Worm (Caenorhabditis elegans) whole organism, dauer: ENCODE measurements around the gene C33B4.5.

Source experiments
- unc-62 ChIP-seq: sonication (generic microtip); optimal IDR thresholded peaks from 2 replicates; lab custom pipeline; 2017; ENCODE audit warnings: missing biosample characterization, missing genetic modification reagents, missing genetic modification characterization

Gene C33B4.5

ce11 chrII:11361751-11362150 is 21.4 kb upstream of the C33B4.5 start:
- no peak for TF ChIP-seq unc-62

DNA sequence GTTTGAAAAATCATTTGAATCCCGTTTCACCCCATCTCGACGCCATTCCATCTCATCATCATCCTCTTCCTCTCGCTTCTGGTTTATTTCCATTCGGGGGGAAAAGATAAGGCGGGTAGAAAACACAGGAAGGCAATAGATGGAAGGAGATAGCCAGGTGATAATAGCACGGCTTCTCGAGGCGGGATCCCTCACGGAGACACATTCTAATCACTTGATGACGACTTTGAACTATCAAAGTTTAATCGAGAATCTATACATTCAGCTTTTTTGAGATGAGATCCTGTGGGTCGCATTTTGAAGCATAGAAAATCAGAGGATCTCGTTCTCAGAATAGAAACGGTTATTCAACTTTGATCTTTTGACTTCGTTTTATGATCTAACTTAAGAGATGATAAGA is 11.1 kb upstream of the C33B4.5 start, which contains the start of gene C33B4.2:
C33B4.2 (minus strand) TSS at position 165 of the 400 bp plus-strand sequence.
- TF ChIP-seq unc-62 = no peak

DNA sequence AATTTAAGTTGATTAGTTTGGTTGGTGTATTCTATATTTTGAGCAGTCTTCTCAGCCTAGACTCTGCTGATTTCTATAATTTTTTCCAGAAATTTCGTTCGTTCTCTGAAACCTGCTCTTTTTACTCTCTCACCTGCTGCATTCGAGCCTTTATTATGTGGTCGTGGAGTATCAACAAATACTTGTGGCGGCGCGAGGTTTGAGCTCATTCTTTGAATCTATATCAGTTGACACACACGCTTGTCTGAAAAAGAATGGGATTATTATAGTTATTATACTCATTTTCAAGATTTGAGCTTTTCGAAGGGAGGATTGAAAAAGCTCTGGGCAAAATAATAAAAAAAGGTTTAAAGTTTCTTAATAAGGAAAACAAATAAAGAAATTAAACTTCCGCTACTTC is 7.1 kb upstream of the C33B4.5 start:
- TF ChIP-seq unc-62 = no peak

- TF ChIP-seq unc-62 = no peak
Measured at ce11 chrII:11376598-11377108, 6.5 kb upstream of the C33B4.5 start.

DNA sequence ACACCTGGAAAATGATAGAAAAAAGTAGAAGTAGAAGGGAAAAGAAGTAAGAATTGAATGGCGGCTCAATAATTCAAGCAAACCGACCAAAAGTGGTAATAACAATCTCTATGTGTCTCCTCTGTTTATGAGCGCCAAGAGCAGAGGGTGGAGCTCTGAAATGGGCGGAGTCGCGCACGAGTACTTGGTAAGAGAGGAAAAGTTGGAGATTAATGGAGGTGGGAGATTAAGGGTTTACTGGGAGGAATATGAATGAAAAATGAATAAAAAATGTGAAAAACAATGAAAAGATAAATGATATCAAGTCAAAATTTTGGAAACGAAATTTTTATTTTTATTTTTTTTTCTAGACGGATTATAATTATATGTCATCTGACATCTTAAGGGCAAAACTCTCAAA is 5.4 kb upstream of the C33B4.5 start:
- TF ChIP-seq unc-62 = no peak

DNA sequence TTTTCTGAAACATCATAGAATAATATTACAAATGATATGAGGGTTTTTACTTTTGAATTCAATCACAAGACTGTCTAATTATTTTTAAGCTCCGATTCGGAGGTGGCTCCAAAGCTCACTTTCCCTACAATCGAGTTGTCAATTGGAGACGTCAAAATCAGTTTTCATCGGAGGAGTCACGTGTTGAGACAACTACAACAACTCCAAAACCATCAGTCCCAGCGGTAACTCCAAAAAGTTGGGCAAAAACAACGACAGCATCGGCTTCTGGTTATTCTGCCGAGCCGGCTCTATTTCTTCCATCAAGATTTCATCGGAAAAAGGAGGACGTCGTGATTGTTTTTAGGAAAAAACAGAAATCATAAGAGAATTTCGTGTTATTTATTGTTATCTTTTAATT is 972 bp downstream of the C33B4.5 start:
- TF ChIP-seq unc-62 = no peak

DNA sequence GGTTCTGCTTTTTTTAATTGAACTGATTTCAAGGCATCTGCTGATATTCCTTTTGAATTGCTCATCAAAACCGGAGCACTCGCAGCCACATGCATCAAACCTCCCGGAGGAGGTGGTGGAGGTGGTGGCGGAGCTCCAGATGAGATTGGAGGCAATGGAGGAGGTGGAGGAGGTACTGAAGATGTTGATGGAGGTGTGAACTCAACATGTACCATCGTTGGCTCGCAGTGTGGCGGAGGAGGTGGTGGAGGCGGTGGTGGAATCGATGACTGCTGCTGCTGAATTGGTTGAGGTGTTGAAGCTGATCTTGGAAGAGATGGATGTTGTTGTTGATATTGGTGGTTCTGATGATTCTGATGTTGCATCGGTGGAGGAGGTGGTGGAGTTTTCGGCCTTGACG is 3.8 kb downstream of the C33B4.5 start:
- no peak for TF ChIP-seq unc-62

ce11 chrII:11390865-11391264 is 7.7 kb downstream of the C33B4.5 start, which contains the start of gene shn-1:
Gene shn-1 (minus strand): TSS chrII:11390965.
- TF ChIP-seq unc-62 = no peak

- no peak for TF ChIP-seq unc-62
Measured at ce11 chrII:11392390-11392789, 9.3 kb downstream of the C33B4.5 start.

- TF ChIP-seq unc-62 = no peak
Measured at ce11 chrII:11393787-11394186, 10.7 kb downstream of the C33B4.5 start.

DNA sequence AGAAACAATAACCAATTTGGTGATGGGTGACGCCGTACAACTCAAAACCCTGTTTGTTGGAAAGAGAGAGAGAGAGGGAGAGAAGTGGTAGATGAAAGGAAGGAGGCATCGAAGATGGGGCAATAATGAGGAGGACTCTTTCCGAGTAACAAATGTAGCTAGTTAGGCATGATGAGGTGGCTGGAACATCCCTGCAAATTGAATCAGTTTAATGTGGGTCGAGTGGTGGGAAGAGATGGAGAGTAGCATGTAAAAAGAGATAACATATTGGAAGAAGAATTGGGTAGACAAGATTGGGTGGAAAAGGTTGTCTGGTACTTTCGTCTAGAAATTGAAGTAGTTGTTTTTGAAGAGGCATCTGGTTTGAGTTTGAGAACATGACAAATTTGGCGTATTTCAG is 13.1 kb downstream of the C33B4.5 start:
- TF ChIP-seq unc-62 = no peak

DNA sequence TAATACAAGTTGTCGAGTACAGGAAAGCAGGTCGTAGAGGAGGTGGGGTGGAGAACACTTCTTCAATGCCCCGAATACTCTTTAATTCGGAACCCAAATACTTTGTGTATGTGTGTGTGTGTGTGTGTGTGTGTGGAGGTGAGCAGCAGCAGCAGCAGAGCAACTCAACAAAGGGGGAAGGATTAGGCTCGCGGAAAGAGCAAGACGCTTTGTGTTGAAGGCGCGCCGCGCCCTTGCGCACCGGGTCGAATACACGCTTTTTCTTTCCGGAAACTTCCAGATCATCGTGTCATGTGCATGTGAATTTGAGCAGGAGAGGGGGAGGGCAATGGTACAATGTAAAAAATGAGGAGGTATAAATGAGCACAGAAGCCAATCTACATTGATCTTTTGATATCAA is 15.7 kb downstream of the C33B4.5 start:
- TF ChIP-seq unc-62 = no peak

DNA sequence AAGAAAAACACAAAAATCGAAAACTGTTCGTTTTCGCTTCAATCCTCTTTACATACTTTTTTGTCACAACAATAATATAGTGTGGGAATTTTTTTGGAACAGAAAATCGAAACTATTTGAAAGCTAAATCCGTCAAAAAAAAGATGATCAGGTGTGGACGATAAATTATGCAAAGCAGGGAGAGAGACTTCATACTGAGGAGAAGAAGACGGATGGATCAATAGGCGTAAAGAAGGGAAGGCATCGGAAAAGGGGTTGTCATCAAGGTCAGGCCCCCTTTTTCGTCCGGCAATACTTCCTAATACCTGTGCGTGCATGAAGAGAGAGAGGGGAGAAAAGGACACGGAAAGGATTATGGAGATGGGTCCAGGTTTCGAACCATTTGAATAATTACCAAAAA is 17.3 kb downstream of the C33B4.5 start:
- TF ChIP-seq unc-62 = no peak

DNA sequence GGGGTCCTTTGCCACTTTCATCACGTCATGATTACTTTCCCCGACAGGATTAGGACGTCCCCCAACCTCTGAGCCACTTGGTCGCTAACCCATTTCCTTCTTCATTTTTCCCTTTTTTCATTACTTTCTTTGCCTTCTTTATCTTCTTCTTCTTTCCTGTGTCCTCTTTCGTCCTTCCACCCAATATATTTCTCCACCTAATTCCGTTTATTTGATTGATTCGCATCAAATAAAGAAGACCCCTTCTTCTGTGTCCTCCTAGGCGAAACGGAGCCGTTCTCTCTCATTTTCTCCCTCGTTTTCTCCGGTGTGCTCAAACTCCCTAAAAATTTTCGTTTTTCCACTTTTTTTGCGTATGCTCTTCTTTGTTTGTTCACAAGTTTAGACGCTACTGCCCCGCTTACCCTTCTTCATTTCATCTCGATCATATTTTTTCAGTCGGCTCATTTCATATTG is 26.6 kb downstream of the C33B4.5 start, which contains the start of gene C05D12.7:
C05D12.7 (plus strand) TSS at position 406 of the 456 bp plus-strand sequence.
- TF ChIP-seq unc-62 = no peak

DNA sequence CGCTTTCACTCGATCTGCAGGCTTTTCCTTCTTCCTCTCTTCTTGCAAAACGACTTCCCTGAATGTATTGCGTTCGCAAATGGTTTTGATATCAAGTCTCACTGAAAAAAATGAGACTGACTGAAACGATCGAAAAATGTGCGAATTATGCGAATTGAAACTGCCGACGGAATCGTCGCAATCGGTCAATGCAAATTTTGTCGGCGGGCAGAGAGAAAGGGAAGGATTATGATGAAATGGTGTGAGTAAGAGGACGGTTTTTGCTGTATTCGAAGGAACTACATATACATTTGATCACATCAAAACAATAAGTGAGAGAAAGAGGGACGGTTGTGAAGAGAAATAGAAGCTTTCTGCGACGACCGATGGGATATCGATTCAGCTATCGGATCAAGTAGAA is 32.5 kb downstream of the C33B4.5 start, which contains the start of gene C05D12.1:
C05D12.1 (minus strand) TSS at position 101 of the 400 bp plus-strand sequence.
- TF ChIP-seq unc-62 = no peak

- no peak for TF ChIP-seq unc-62
Measured at ce11 chrII:11417999-11418398, 34.9 kb downstream of the C33B4.5 start, which contains the start of gene C05D12.2. Gene C05D12.2 (plus strand): TSS chrII:11418299.

- TF ChIP-seq unc-62 = no peak
Measured at ce11 chrII:11418476-11418875, 35.3 kb downstream of the C33B4.5 start.

DNA sequence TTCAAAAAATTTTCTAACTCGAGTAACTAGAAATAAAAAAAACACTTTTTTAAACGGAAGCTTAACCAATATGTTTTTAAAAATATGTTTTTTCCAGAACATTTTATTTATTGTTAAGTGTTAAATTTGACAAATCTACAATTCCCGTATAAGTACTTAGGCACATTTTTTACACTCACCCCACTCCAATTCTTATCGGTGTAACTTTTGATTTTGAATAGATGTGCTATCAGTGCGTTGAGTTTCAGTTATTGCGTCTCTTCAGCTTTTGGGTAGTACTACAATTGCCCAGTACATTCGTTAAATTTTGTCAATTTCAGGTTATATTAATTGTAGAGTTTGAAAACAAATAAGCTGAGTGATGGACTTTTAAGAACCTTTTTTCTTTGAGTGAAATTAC is 40.9 kb downstream of the C33B4.5 start:
- no peak for TF ChIP-seq unc-62
